Fruit fly (Drosophila melanogaster) whole organism, prepupa: ENCODE data around the gene BckdhA.
A peak's percentile ranks its signal among the peaks of the same experiment; 100 is the strongest.

Experiments
- CG10631 ChIP-seq: fragments of 200-800 bp; sonication (Bioruptor generic); optimal IDR thresholded peaks from 2 replicates; lab custom pipeline; 2016; ENCODE audit warnings: missing biosample characterization, missing genetic modification characterization
- CG10669 ChIP-seq: fragments of 200-800 bp; sonication (Bioruptor generic); optimal IDR thresholded peaks from 3 replicates; lab custom pipeline; 2018; ENCODE audit warnings: missing biosample characterization, mild to moderate bottlenecking, missing genetic modification characterization, moderate library complexity
- CG11294 ChIP-seq: fragments of 200-800 bp; sonication (Bioruptor generic); IDR thresholded peaks from 2 replicates; pipeline ENCODE4 v1.3.6; 2022; ENCODE audit warnings: missing biosample characterization, missing genetic modification characterization
- CG11902 ChIP-seq: fragments of 200-800 bp; sonication (Bioruptor generic); optimal IDR thresholded peaks from 3 replicates; lab custom pipeline; 2016; ENCODE audit warnings: missing biosample characterization, missing genetic modification characterization
- CG15336 ChIP-seq: fragments of 200-800 bp; sonication (Bioruptor generic); IDR thresholded peaks from 2 replicates; pipeline ENCODE4 v1.3.6; 2022; ENCODE audit warnings: missing biosample characterization, missing genetic modification characterization
- CG1621 ChIP-seq: fragments of 200-800 bp; sonication (Bioruptor generic); optimal IDR thresholded peaks from 3 replicates; lab custom pipeline; 2018; ENCODE audit warnings: missing biosample characterization, mild to moderate bottlenecking, missing genetic modification characterization
- CG3032 ChIP-seq: fragments of 200-800 bp; optimal IDR thresholded peaks from 2 replicates; lab custom pipeline; 2019; ENCODE audit warnings: missing biosample characterization, mild to moderate bottlenecking, missing genetic modification characterization, moderate library complexity
- CG31627 ChIP-seq: fragments of 200-800 bp; sonication (Bioruptor generic); optimal IDR thresholded peaks from 3 replicates; lab custom pipeline; 2016; ENCODE audit warnings: missing biosample characterization, missing genetic modification characterization
- CG3919 ChIP-seq: fragments of 200-800 bp; sonication (Bioruptor generic); optimal IDR thresholded peaks from 3 replicates; lab custom pipeline; 2016; ENCODE audit warnings: missing biosample characterization, missing genetic modification characterization
- CG6808 ChIP-seq: fragments of 200-800 bp; sonication (Bioruptor generic); optimal IDR thresholded peaks from 3 replicates; lab custom pipeline; 2017; ENCODE audit warnings: missing biosample characterization, missing genetic modification characterization, mild to moderate bottlenecking, moderate library complexity, missing genetic modification reagents
- CG8319 ChIP-seq: fragments of 200-800 bp; sonication (Bioruptor generic); optimal IDR thresholded peaks from 3 replicates; lab custom pipeline; 2016; ENCODE audit warnings: missing biosample characterization, missing genetic modification characterization
- CG9139 ChIP-seq: fragments of 200-800 bp; sonication (Bioruptor generic); optimal IDR thresholded peaks from 3 replicates; lab custom pipeline; 2017; ENCODE audit warnings: missing biosample characterization, mild to moderate bottlenecking, missing genetic modification characterization
- Eip75B ChIP-seq: fragments of 200-800 bp; sonication (Bioruptor generic); optimal IDR thresholded peaks from 3 replicates; lab custom pipeline; 2016; ENCODE audit warnings: missing biosample characterization, missing genetic modification characterization
- Eip78C ChIP-seq: fragments of 200-800 bp; sonication (Bioruptor generic); peaks from one replicate; lab custom pipeline; 2016; ENCODE audit warnings: missing biosample characterization, missing genetic modification characterization
- Eip93F ChIP-seq: fragments of 200-800 bp; sonication (Bioruptor generic); optimal IDR thresholded peaks from 2 replicates; lab custom pipeline; 2016; ENCODE audit warnings: missing biosample characterization, mild to moderate bottlenecking, missing genetic modification characterization
- Ets96B ChIP-seq: fragments of 200-800 bp; optimal IDR thresholded peaks from 2 replicates; lab custom pipeline; 2019; ENCODE audit warnings: missing biosample characterization, mild to moderate bottlenecking, missing genetic modification characterization, moderate library complexity
- Gug ChIP-seq: fragments of 200-800 bp; sonication (Bioruptor generic); IDR thresholded peaks from 2 replicates; pipeline ENCODE4 v1.3.6; 2022; ENCODE audit warnings: missing biosample characterization, missing genetic modification characterization
- Hr39 ChIP-seq: fragments of 200-800 bp; sonication (Bioruptor generic); optimal IDR thresholded peaks from 2 replicates; lab custom pipeline; 2016; ENCODE audit warnings: missing biosample characterization, missing genetic modification characterization
- Hr4 ChIP-seq: fragments of 200-800 bp; sonication (Bioruptor generic); optimal IDR thresholded peaks from 3 replicates; lab custom pipeline; 2016; ENCODE audit warnings: missing biosample characterization, missing genetic modification characterization
- Lpt ChIP-seq: fragments of 200-800 bp; sonication (Bioruptor generic); optimal IDR thresholded peaks from 3 replicates; lab custom pipeline; 2016; ENCODE audit warnings: missing biosample characterization, missing genetic modification characterization
- Met ChIP-seq: fragments of 200-800 bp; sonication (Bioruptor generic); optimal IDR thresholded peaks from 3 replicates; lab custom pipeline; 2016; ENCODE audit warnings: missing biosample characterization, missing genetic modification characterization
- OdsH ChIP-seq: fragments of 200-800 bp; sonication (Bioruptor generic); optimal IDR thresholded peaks from 3 replicates; lab custom pipeline; 2016; ENCODE audit warnings: missing biosample characterization, missing genetic modification characterization
- Sox102F ChIP-seq: fragments of 200-800 bp; sonication (Bioruptor generic); optimal IDR thresholded peaks from 2 replicates; lab custom pipeline; 2016; ENCODE audit warnings: missing biosample characterization, mild to moderate bottlenecking, missing genetic modification characterization
- Sox14 ChIP-seq: fragments of 200-800 bp; sonication (Bioruptor generic); optimal IDR thresholded peaks from 3 replicates; lab custom pipeline; 2016; ENCODE audit warnings: missing biosample characterization, missing genetic modification characterization
- Sox15 ChIP-seq: fragments of 200-800 bp; sonication (Bioruptor generic); optimal IDR thresholded peaks from 3 replicates; lab custom pipeline; 2016; ENCODE audit warnings: missing biosample characterization, missing genetic modification characterization
- achi ChIP-seq: fragments of 200-800 bp; sonication (Bioruptor generic); optimal IDR thresholded peaks from 3 replicates; lab custom pipeline; 2016; ENCODE audit warnings: missing biosample characterization, missing genetic modification characterization
- acj6 ChIP-seq: fragments of 200-800 bp; sonication (Bioruptor generic); optimal IDR thresholded peaks from 3 replicates; lab custom pipeline; 2016; ENCODE audit warnings: missing biosample characterization, missing genetic modification characterization
- cyc ChIP-seq: fragments of 200-800 bp; sonication (Bioruptor generic); optimal IDR thresholded peaks from 3 replicates; lab custom pipeline; 2016; ENCODE audit warnings: missing biosample characterization, missing genetic modification characterization
- dac ChIP-seq: fragments of 200-800 bp; sonication (Bioruptor generic); optimal IDR thresholded peaks from 2 replicates; lab custom pipeline; 2017; ENCODE audit warnings: missing biosample characterization, mild to moderate bottlenecking, missing genetic modification characterization
- dsx ChIP-seq: fragments of 200-800 bp; optimal IDR thresholded peaks from 3 replicates; lab custom pipeline; 2019; ENCODE audit warnings: missing biosample characterization, mild to moderate bottlenecking, missing genetic modification characterization, moderate library complexity; ENCODE audit not compliant: poor library complexity, severe bottlenecking
- esn ChIP-seq: fragments of 200-800 bp; sonication (Bioruptor generic); optimal IDR thresholded peaks from 2 replicates; lab custom pipeline; 2016; ENCODE audit warnings: missing biosample characterization, mild to moderate bottlenecking, missing genetic modification characterization, moderate library complexity
- fd59A ChIP-seq: fragments of 200-800 bp; sonication (Bioruptor generic); optimal IDR thresholded peaks from 2 replicates; lab custom pipeline; 2017; ENCODE audit warnings: missing biosample characterization, mild to moderate bottlenecking, missing genetic modification characterization, missing genetic modification reagents
- fd85E ChIP-seq: fragments of 200-800 bp; sonication (Bioruptor generic); optimal IDR thresholded peaks from 3 replicates; lab custom pipeline; 2016; ENCODE audit warnings: missing biosample characterization, missing genetic modification characterization
- fkh ChIP-seq: fragments of 200-800 bp; sonication (Bioruptor generic); optimal IDR thresholded peaks from 3 replicates; lab custom pipeline; 2017; ENCODE audit warnings: missing biosample characterization, mild to moderate bottlenecking, missing genetic modification characterization, moderate library complexity
- lz ChIP-seq: fragments of 200-800 bp; sonication (Bioruptor generic); optimal IDR thresholded peaks from 3 replicates; lab custom pipeline; 2016; ENCODE audit warnings: missing biosample characterization, missing genetic modification characterization
- pdm3 ChIP-seq: fragments of 200-800 bp; sonication (Bioruptor generic); optimal IDR thresholded peaks from 3 replicates; lab custom pipeline; 2016; ENCODE audit warnings: missing biosample characterization, missing genetic modification characterization
- salr ChIP-seq, 2 experiments: fragments of 200-800 bp; sonication (Bioruptor generic); optimal IDR thresholded peaks; 3 replicates each; lab custom pipeline; 2016 to 2018; ENCODE audit warnings: missing biosample characterization in 2 of 2, missing genetic modification characterization in 2 of 2, mild to moderate bottlenecking in 1 of 2
- spab ChIP-seq: fragments of 200-800 bp; sonication (Bioruptor generic); optimal IDR thresholded peaks from 2 replicates; lab custom pipeline; 2017; ENCODE audit warnings: missing biosample characterization, mild to moderate bottlenecking, missing genetic modification characterization, missing genetic modification reagents
- ss ChIP-seq, 2 experiments: fragments of 200-800 bp; sonication (Bioruptor generic); optimal IDR thresholded peaks; 2 replicates in 1 of 2; 3 replicates in 1 of 2; lab custom pipeline; 2017 to 2018; ENCODE audit warnings: mild to moderate bottlenecking in 2 of 2, missing biosample characterization in 2 of 2, missing genetic modification characterization in 2 of 2, moderate library complexity in 1 of 2
- svp ChIP-seq: fragments of 200-800 bp; sonication (Bioruptor generic); peaks from one replicate; lab custom pipeline; 2016; ENCODE audit warnings: missing biosample characterization, missing genetic modification characterization
- topi ChIP-seq: fragments of 200-800 bp; sonication (Bioruptor generic); optimal IDR thresholded peaks from 3 replicates; lab custom pipeline; 2016; ENCODE audit warnings: missing biosample characterization, missing genetic modification characterization
- vri ChIP-seq: fragments of 200-800 bp; sonication (Bioruptor generic); optimal IDR thresholded peaks from 3 replicates; lab custom pipeline; 2016; ENCODE audit warnings: missing biosample characterization, mild to moderate bottlenecking, missing genetic modification characterization

Gene BckdhA

DNA sequence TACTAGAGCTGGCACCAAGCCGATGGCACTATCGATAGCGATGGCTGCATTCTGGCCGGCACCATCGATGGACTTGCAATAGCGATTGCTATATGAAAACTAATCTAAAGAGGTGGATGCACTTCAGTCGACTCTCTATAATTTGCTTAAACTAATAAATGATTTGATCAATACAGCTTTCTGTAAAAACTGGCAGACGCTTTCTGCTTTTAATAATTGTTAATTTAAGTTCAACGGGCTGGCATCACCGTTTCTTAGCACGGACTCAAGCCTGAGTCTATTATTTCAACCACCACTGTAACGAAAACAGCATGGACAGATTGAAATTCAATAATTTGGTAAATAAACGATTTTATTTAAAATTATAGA lies 42.5 kb upstream of the BckdhA start, which contains the start of the genes Ras85D and Rlb1 (continued):
- TF ChIP-seq Hr39 (peak; percentile 79), achi (GFP tag; lab: Kevin White, UChicago) (peak; percentile 53), esn (GFP tag; lab: Kevin White, UChicago) (peak; percentile 73)

DNA sequence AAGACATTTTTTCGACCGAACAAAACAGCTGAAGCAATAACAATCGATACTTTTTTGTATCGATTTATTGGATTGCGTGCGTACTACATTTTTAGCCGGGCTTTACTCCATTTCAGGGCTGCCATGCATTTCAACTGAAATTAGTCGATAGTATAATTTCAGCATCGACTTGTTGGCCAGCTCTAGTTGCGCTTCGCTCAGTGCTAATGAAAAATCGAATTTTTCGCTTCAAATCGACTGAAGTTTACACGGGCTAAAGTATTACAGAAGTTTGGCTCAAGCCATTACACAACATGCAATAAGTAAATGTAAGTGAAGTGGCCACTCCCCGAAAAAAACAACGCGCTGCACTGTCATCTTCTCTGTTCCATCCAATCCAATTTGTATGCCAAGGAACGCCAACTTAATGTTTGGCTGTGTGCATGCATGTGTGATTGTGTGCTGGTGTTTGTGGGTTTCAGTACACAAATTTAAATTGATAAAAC lies 39.7 kb upstream of the BckdhA start, which contains the start of the genes mRpL47, CG8176 and Kdm3:
Gene mRpL47 (minus strand): TSS at position 49 of the 485 bp plus-strand sequence.
Gene CG8176 (plus strand): TSS at position 148 of the 485 bp plus-strand sequence.
Gene Kdm3 (plus strand): TSS at position 148 of the 485 bp plus-strand sequence.
- peak; percentile 25 for TF ChIP-seq esn (GFP tag; lab: Kevin White, UChicago)
- TF ChIP-seq cyc (GFP tag; lab: Kevin White, UChicago) = peak; percentile 57
- no peak for TF ChIP-seq CG11294 (GFP tag; lab: Robert Waterston, UW)
- TF ChIP-seq Eip78C = no peak
- TF ChIP-seq Sox15 (GFP tag; lab: Kevin White, UChicago) = peak; percentile 0
- TF ChIP-seq vri (GFP tag; lab: Kevin White, UChicago) = peak; percentile 65
- TF ChIP-seq svp (GFP tag; lab: Kevin White, UChicago) = no peak
- TF ChIP-seq fd59A (GFP tag; lab: Kevin White, UChicago) = no peak
- no peak for TF ChIP-seq CG6808 (GFP tag; lab: Kevin White, UChicago)
- no peak for TF ChIP-seq salr (GFP tag; optimal IDR thresholded peaks at IDR 0.05; lab: Kevin White, UChicago)
- TF ChIP-seq CG3919 (GFP tag; lab: Kevin White, UChicago) = no peak
- no peak for TF ChIP-seq CG11902 (GFP tag; lab: Kevin White, UChicago)
- no peak for TF ChIP-seq fkh
- TF ChIP-seq Ets96B = no peak
- peak; percentile 46 for TF ChIP-seq lz (GFP tag; lab: Kevin White, UChicago)
- TF ChIP-seq topi (GFP tag; lab: Kevin White, UChicago) = peak; percentile 28
- no peak for TF ChIP-seq Eip75B (GFP tag; lab: Kevin White, UChicago)
- peak; percentile 69 for TF ChIP-seq Sox14 (GFP tag; lab: Kevin White, UChicago)
- no peak for TF ChIP-seq ss (GFP tag; optimal IDR thresholded peaks at IDR 0.05; lab: Kevin White, UChicago)
- no peak for TF ChIP-seq Gug (GFP tag; lab: Robert Waterston, UW)
- TF ChIP-seq CG10669 = no peak
- TF ChIP-seq acj6 (GFP tag; lab: Kevin White, UChicago) = no peak
- no peak for TF ChIP-seq dac (GFP tag; lab: Kevin White, UChicago)
- TF ChIP-seq CG1621 (tag; lab: Kevin White, UChicago) = no peak
- TF ChIP-seq Hr39 = no peak
- no peak for TF ChIP-seq CG10631 (GFP tag; lab: Kevin White, UChicago)
- no peak for TF ChIP-seq Hr4 (GFP tag; lab: Kevin White, UChicago)
- TF ChIP-seq pdm3 = no peak
- TF ChIP-seq dsx = no peak
- no peak for TF ChIP-seq CG15336 (GFP tag; lab: Robert Waterston, UW)
- TF ChIP-seq CG3032 (tag; lab: Kevin White, UChicago) = peak; percentile 36
- no peak for TF ChIP-seq fd85E
- TF ChIP-seq CG31627 (GFP tag; lab: Kevin White, UChicago) = peak; percentile 72
- TF ChIP-seq CG8319 (GFP tag; lab: Kevin White, UChicago) = no peak
- no peak for TF ChIP-seq CG9139 (GFP tag; lab: Kevin White, UChicago)
- no peak for TF ChIP-seq Eip93F
- TF ChIP-seq spab (GFP tag; lab: Kevin White, UChicago) = no peak
- no peak for TF ChIP-seq Met
- no peak for TF ChIP-seq OdsH
- TF ChIP-seq Lpt (GFP tag; lab: Kevin White, UChicago) = no peak
- no peak for TF ChIP-seq Sox102F (GFP tag; lab: Kevin White, UChicago)
